Worm (Caenorhabditis elegans) whole organism, L4/young adult: ENCODE results near the gene R02F11.12.

Source experiments
- W03F9.2 ChIP-seq: fragments of 150-350 bp; optimal IDR thresholded peaks from 2 replicates; lab custom pipeline; 2014; ENCODE audit warnings: missing biosample characterization, missing genetic modification characterization
- dao-5 ChIP-seq: sonication (generic microtip); optimal IDR thresholded peaks from 2 replicates; lab custom pipeline; 2016; ENCODE audit warnings: missing genotype, missing genetic modification characterization, moderate library complexity, missing compliant biosample characterization
- him-1 ChIP-seq: sonication (generic microtip); optimal IDR thresholded peaks from 2 replicates; lab custom pipeline; 2016; ENCODE audit warnings: missing genotype, missing genetic modification reagents, missing genetic modification characterization, missing compliant biosample characterization

R02F11.12 gene

DNA sequence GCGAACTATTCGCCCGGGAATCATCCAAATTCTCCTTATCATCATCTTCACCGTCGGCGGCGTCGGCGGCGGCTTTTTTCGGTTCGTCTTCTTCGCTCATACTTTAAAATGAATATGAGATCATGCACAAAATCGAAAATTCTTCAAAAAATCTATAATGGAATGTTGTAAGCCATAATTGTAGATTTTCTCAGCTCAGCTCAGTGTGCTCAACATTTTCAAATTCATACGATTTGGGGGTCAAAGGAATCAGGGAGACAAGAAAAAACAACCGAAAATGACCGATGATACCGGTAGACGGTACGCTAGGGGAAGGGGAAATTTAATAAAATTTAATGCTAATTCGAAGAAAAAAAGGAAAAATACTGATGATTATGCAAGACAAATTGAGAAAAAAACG, 28.1 kb downstream of the R02F11.12 start, which contains the start of gene ccep-97:
ccep-97 (minus strand) TSS at position 101 of the 400 bp plus-strand sequence.
- no peak for TF ChIP-seq W03F9.2 (tag; lab: Kevin White, UChicago)
- TF ChIP-seq dao-5 (tag; lab: Kevin White, UChicago) = no peak
- TF ChIP-seq him-1 (tag; lab: Kevin White, UChicago) = no peak

ce11 chrV:4820601-4821000, 30.1 kb downstream of the R02F11.12 start:
- no peak for TF ChIP-seq W03F9.2 (tag; lab: Kevin White, UChicago)
- TF ChIP-seq him-1 (tag; lab: Kevin White, UChicago) = no peak
- no peak for TF ChIP-seq dao-5 (tag; lab: Kevin White, UChicago)

- TF ChIP-seq dao-5 (tag; lab: Kevin White, UChicago) (no peak), him-1 (tag; lab: Kevin White, UChicago) (no peak), W03F9.2 (tag; lab: Kevin White, UChicago) (no peak)
Measured at ce11 chrV:4823323-4823682, 32.8 kb downstream of the R02F11.12 start, which contains the start of gene adss-1. TSS of gene adss-1 (minus strand) at chrV:4823423.

- TF ChIP-seq him-1 (tag; lab: Kevin White, UChicago) = peak; percentile 0
- peak; percentile 11 for TF ChIP-seq W03F9.2 (tag; lab: Kevin White, UChicago)
- TF ChIP-seq dao-5 (tag; lab: Kevin White, UChicago) = no peak
Measured at ce11 chrV:4823683-4824391, 33.4 kb downstream of the R02F11.12 start.

ce11 chrV:4826710-4827380, 36.4 kb downstream of the R02F11.12 start, which contains the start of the genes hsp-6 and C37H5.5:
TSS of gene hsp-6 (minus strand) at chrV:4826760.
TSS of gene C37H5.5 (plus strand) at chrV:4827360.
- TF ChIP-seq dao-5 (tag; lab: Kevin White, UChicago) (no peak), W03F9.2 (tag; lab: Kevin White, UChicago) (peak; percentile 93), him-1 (tag; lab: Kevin White, UChicago) (peak; percentile 14)

ce11 chrV:4834277-4834676, 43.8 kb downstream of the R02F11.12 start, which contains the start of gene C37H5.14:
TSS of gene C37H5.14 (minus strand) at chrV:4834377.
- TF ChIP-seq dao-5 (tag; lab: Kevin White, UChicago) = no peak
- no peak for TF ChIP-seq him-1 (tag; lab: Kevin White, UChicago)
- no peak for TF ChIP-seq W03F9.2 (tag; lab: Kevin White, UChicago)

- TF ChIP-seq him-1 (tag; lab: Kevin White, UChicago) = no peak
- no peak for TF ChIP-seq dao-5 (tag; lab: Kevin White, UChicago)
- TF ChIP-seq W03F9.2 (tag; lab: Kevin White, UChicago) = no peak
Measured at ce11 chrV:4839913-4840312, 49.4 kb downstream of the R02F11.12 start, which contains the start of gene nas-9. TSS of gene nas-9 (minus strand) at chrV:4840013.
